Fruit fly (Drosophila melanogaster) whole organism: ENCODE measurements around the gene Thor.

Experiments
- psq ChIP-seq: fragments of >200 bp; optimal IDR thresholded peaks from 2 replicates; lab custom pipeline; 2017
- usp ChIP-seq: fragments of >200 bp; optimal IDR thresholded peaks from 2 replicates; lab custom pipeline; 2017; ENCODE audit warnings: missing biosample characterization, missing genetic modification characterization, mixed read lengths

dm6 chr2L:3507209-3508164 is 29.3 kb downstream of the Thor start, which contains the start of gene tim:
- TF ChIP-seq usp (GFP tag; lab: Kevin White, UChicago) (no peak), psq (lab: Kevin White, UChicago) (no peak)
